Comparison of ENCODE assay signal across 4 worm cellular contexts in the genomic region with DNA sequence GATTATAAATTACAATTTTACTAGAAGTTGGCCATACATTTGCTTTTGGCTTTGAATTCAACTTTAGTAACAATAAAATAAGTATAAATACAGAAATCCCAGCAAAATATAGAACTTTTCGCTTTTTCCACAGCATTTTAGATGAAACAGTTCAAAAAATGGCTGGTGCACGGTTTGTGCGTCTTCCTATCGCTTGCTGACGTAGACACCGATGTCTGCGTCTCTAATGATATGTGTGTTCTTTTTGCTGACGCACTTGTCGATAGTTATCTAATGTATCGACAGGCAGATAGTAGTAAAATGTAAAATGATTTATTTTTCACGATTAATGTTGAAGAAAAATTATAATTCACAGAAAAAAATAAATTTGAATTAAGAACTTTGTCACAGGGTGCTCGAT.
TF ChIP-seq lines count a peak whose summit lies in the region.

A gene (minus strand): TSS at position 203 of the 400 bp plus-strand sequence.

TF ChIP-seq in whole organism, L2 larva, 48 proteins besides CTCF, POLR2A, EP300 and RAD21 (continues in another document):
- TF ChIP-seq nhr-129 (tag; optimal IDR thresholded peaks at IDR 0.05; lab: Kevin White, UChicago): peak; percentile 90
- no peak for TF ChIP-seq C34F6.9 (tag; optimal IDR thresholded peaks at IDR 0.05; lab: Kevin White, UChicago)
- TF ChIP-seq nhr-25 (tag; optimal IDR thresholded peaks at IDR 0.05; lab: Kevin White, UChicago): peak; percentile 95
- TF ChIP-seq mdl-1 (tag; optimal IDR thresholded peaks at IDR 0.05; lab: Kevin White, UChicago): peak in 1 of 2 experiments; percentile 66
- TF ChIP-seq blmp-1 (tag; optimal IDR thresholded peaks at IDR 0.05; lab: Kevin White, UChicago; ENCODE audit: insufficient read depth): peak; percentile 61
- TF ChIP-seq dmd-4 (tag; optimal IDR thresholded peaks at IDR 0.05; lab: Kevin White, UChicago): peak; percentile 50
- TF ChIP-seq nhr-10 (tag; optimal IDR thresholded peaks at IDR 0.05; lab: Kevin White, UChicago): peak; percentile 60
- TF ChIP-seq nhr-11 (tag; optimal IDR thresholded peaks at IDR 0.05; lab: Kevin White, UChicago): no peak
- TF ChIP-seq gmeb-1 (tag; optimal IDR thresholded peaks at IDR 0.05; lab: Kevin White, UChicago): peak; percentile 89
- TF ChIP-seq zag-1 (tag; optimal IDR thresholded peaks at IDR 0.05; lab: Kevin White, UChicago): peak; percentile 39
- TF ChIP-seq alr-1 (tag; optimal IDR thresholded peaks at IDR 0.05; lab: Kevin White, UChicago): no peak
- peak; percentile 97 for TF ChIP-seq sma-9 (GFP tag; optimal IDR thresholded peaks at IDR 0.05; lab: Kevin White, UChicago)
- TF ChIP-seq sma-9 (tag; optimal IDR thresholded peaks at IDR 0.05; lab: Kevin White, UChicago): no peak
- peak; percentile 46 for TF ChIP-seq lin-11 (tag; optimal IDR thresholded peaks at IDR 0.05; lab: Kevin White, UChicago)
- peak; percentile 53 for TF ChIP-seq nhr-237 (tag; optimal IDR thresholded peaks at IDR 0.05; lab: Kevin White, UChicago)
- peak; percentile 88 for TF ChIP-seq lin-13 (GFP tag; optimal IDR thresholded peaks at IDR 0.05; lab: Kevin White, UChicago)
- no peak for TF ChIP-seq ZK546.5 (tag; optimal IDR thresholded peaks at IDR 0.05; lab: Kevin White, UChicago)
- peak; percentile 94 for TF ChIP-seq crh-2 (tag; optimal IDR thresholded peaks at IDR 0.05; lab: Kevin White, UChicago)
- TF ChIP-seq sma-3 (GFP tag; optimal IDR thresholded peaks at IDR 0.05; lab: Kevin White, UChicago): peak; percentile 92
- no peak for TF ChIP-seq skn-1 (tag; optimal IDR thresholded peaks at IDR 0.05; lab: Kevin White, UChicago)
- TF ChIP-seq Y55F3AM.14 (GFP tag; optimal IDR thresholded peaks at IDR 0.05; lab: Kevin White, UChicago): no peak
- no peak for TF ChIP-seq ceh-16 (tag; optimal IDR thresholded peaks at IDR 0.05; lab: Kevin White, UChicago)

TF ChIP-seq in whole organism, L4 larva, 104 proteins besides CTCF, POLR2A, EP300 and RAD21 (continues in another document):
- no peak for TF ChIP-seq ceh-28 (tag; optimal IDR thresholded peaks at IDR 0.05; lab: Kevin White, UChicago)
- TF ChIP-seq egl-43 (GFP tag; IDR thresholded peaks at IDR 0.05; lab: Robert Waterston, UW): peak; percentile 66; the same call in 1 of the 2 replicates
- TF ChIP-seq sdz-12 (GFP tag; optimal IDR thresholded peaks at IDR 0.05; lab: Kevin White, UChicago): no peak
- peak; percentile 77; the same call in 1 of the 2 replicates for TF ChIP-seq ctbp-1 (GFP tag; IDR thresholded peaks at IDR 0.05; lab: Robert Waterston, UW)
- peak; percentile 90 for TF ChIP-seq mep-1 (tag; optimal IDR thresholded peaks at IDR 0.05; lab: Kevin White, UChicago)
- TF ChIP-seq ZK337.2 (GFP tag; IDR thresholded peaks at IDR 0.05; lab: Robert Waterston, UW): no peak
- peak; percentile 80; the same call in 1 of the 2 replicates for TF ChIP-seq tra-1 (GFP tag; IDR thresholded peaks at IDR 0.05; lab: Robert Waterston, UW)
- no peak for TF ChIP-seq pqm-1 (tag; optimal IDR thresholded peaks at IDR 0.05; lab: Kevin White, UChicago)
- TF ChIP-seq lir-3 (tag; optimal IDR thresholded peaks at IDR 0.05; lab: Kevin White, UChicago): no peak
- no peak for TF ChIP-seq nhr-10 (tag; optimal IDR thresholded peaks at IDR 0.05; lab: Kevin White, UChicago)
- TF ChIP-seq ceh-82 (tag; optimal IDR thresholded peaks at IDR 0.05; lab: Kevin White, UChicago): no peak
- no peak for TF ChIP-seq daf-12 (tag; optimal IDR thresholded peaks at IDR 0.05; lab: Kevin White, UChicago)
- TF ChIP-seq R02D3.7 (tag; optimal IDR thresholded peaks at IDR 0.05; lab: Kevin White, UChicago): no peak
- no peak for TF ChIP-seq unc-39 (tag; optimal IDR thresholded peaks at IDR 0.05; lab: Kevin White, UChicago)
- TF ChIP-seq spr-1 (tag; optimal IDR thresholded peaks at IDR 0.05; lab: Kevin White, UChicago): peak; percentile 79
- TF ChIP-seq snpc-4 (tag; optimal IDR thresholded peaks at IDR 0.05; lab: Kevin White, UChicago): no peak
- no peak for TF ChIP-seq F44E2.7 (GFP tag; IDR thresholded peaks at IDR 0.05; lab: Robert Waterston, UW)
- no peak for TF ChIP-seq zfp-2 (tag; optimal IDR thresholded peaks at IDR 0.05; lab: Kevin White, UChicago)
- TF ChIP-seq lin-29 (GFP tag; IDR thresholded peaks at IDR 0.05; lab: Robert Waterston, UW): 0 out of 2 replicates have a peak, but pooled peaks have one; percentile 67
- TF ChIP-seq ceh-44 (GFP tag; IDR thresholded peaks at IDR 0.05; lab: Robert Waterston, UW): no peak
- TF ChIP-seq D1046.2 (GFP tag; IDR thresholded peaks at IDR 0.05; lab: Robert Waterston, UW): no peak
- peak; percentile 96 for TF ChIP-seq dve-1 (tag; optimal IDR thresholded peaks at IDR 0.05; lab: Kevin White, UChicago; ENCODE audit: insufficient read depth)
- TF ChIP-seq nhr-6 (tag; optimal IDR thresholded peaks at IDR 0.05; lab: Kevin White, UChicago): peak; percentile 56

TF ChIP-seq in whole organism, late embryonic, 69 proteins besides CTCF, POLR2A, EP300 and RAD21 (continues in another document):
- no peak for TF ChIP-seq fkh-10 (GFP tag; optimal IDR thresholded peaks at IDR 0.05; lab: Kevin White, UChicago)
- peak; percentile 53 for TF ChIP-seq unc-55 (GFP tag; optimal IDR thresholded peaks at IDR 0.05; lab: Kevin White, UChicago)
- no peak for TF ChIP-seq ceh-45 (GFP tag; IDR thresholded peaks at IDR 0.05; lab: Robert Waterston, UW)
- peak; percentile 67 for TF ChIP-seq ceh-31 (tag; optimal IDR thresholded peaks at IDR 0.05; lab: Kevin White, UChicago)
- no peak for TF ChIP-seq lim-6 (tag; optimal IDR thresholded peaks at IDR 0.05; lab: Kevin White, UChicago)
- no peak for TF ChIP-seq fax-1 (tag; optimal IDR thresholded peaks at IDR 0.05; lab: Kevin White, UChicago)
- no peak for TF ChIP-seq ahr-1 (tag; optimal IDR thresholded peaks at IDR 0.05; lab: Kevin White, UChicago)
- TF ChIP-seq hlh-6 (tag; optimal IDR thresholded peaks at IDR 0.05; lab: Kevin White, UChicago): no peak
- no peak for TF ChIP-seq odd-2 (tag; optimal IDR thresholded peaks at IDR 0.05; lab: Kevin White, UChicago)
- no peak for TF ChIP-seq dve-1 (tag; optimal IDR thresholded peaks at IDR 0.05; lab: Kevin White, UChicago)
- no peak for TF ChIP-seq lin-11 (tag; optimal IDR thresholded peaks at IDR 0.05; lab: Kevin White, UChicago)
- peak; percentile 8 for TF ChIP-seq fkh-6 (tag; optimal IDR thresholded peaks at IDR 0.05; lab: Kevin White, UChicago)
- no peak for TF ChIP-seq nhr-11 (tag; optimal IDR thresholded peaks at IDR 0.05; lab: Kevin White, UChicago)
- peak; percentile 72 for TF ChIP-seq elt-2 (tag; optimal IDR thresholded peaks at IDR 0.05; lab: Kevin White, UChicago)
- no peak for TF ChIP-seq npax-4 (tag; optimal IDR thresholded peaks at IDR 0.05; lab: Kevin White, UChicago)
- TF ChIP-seq pat-9 (tag; optimal IDR thresholded peaks at IDR 0.05; lab: Kevin White, UChicago): no peak
- TF ChIP-seq C38D4.7 (GFP tag; optimal IDR thresholded peaks at IDR 0.05; lab: Kevin White, UChicago): no peak
- peak; percentile 3 for TF ChIP-seq T23F11.4 (GFP tag; optimal IDR thresholded peaks at IDR 0.05; lab: Kevin White, UChicago)
- no peak for TF ChIP-seq pag-3 (tag; optimal IDR thresholded peaks at IDR 0.05; lab: Kevin White, UChicago; ENCODE audit: borderline replicate concordance)
- TF ChIP-seq ceh-18 (tag; optimal IDR thresholded peaks at IDR 0.05; lab: Kevin White, UChicago): peak; percentile 2
- TF ChIP-seq sdc-2 (tag; optimal IDR thresholded peaks at IDR 0.05; lab: Kevin White, UChicago): peak; percentile 18
- peak; percentile 53 for TF ChIP-seq nfya-1 (tag; optimal IDR thresholded peaks at IDR 0.05; lab: Kevin White, UChicago)
- no peak for TF ChIP-seq pha-2 (tag; optimal IDR thresholded peaks at IDR 0.05; lab: Kevin White, UChicago)
- TF ChIP-seq ceh-48 (tag; optimal IDR thresholded peaks at IDR 0.05; lab: Kevin White, UChicago): peak; percentile 15
- peak; percentile 52 for TF ChIP-seq unc-42 (tag; optimal IDR thresholded peaks at IDR 0.05; lab: Kevin White, UChicago)

TF ChIP-seq in whole organism, mixed stage, embryonic, 35 proteins besides CTCF, POLR2A, EP300 and RAD21 (continues in another document):
- no peak for TF ChIP-seq elt-1 (tag; optimal IDR thresholded peaks at IDR 0.05; lab: Kevin White, UChicago; ENCODE audit: borderline replicate concordance, insufficient read depth)
- TF ChIP-seq lsy-2 (tag; optimal IDR thresholded peaks at IDR 0.05; lab: Kevin White, UChicago): peak; percentile 20
- no peak for TF ChIP-seq sem-2 (GFP tag; optimal IDR thresholded peaks at IDR 0.05; lab: Kevin White, UChicago)
- no peak for TF ChIP-seq flh-1 (GFP tag; optimal IDR thresholded peaks at IDR 0.05; lab: Kevin White, UChicago)
- peak; percentile 10 for TF ChIP-seq mls-2 (tag; optimal IDR thresholded peaks at IDR 0.05; lab: Kevin White, UChicago)
- TF ChIP-seq M03D4.4 (tag; optimal IDR thresholded peaks at IDR 0.05; lab: Kevin White, UChicago): peak; percentile 40
- peak; percentile 2 for TF ChIP-seq elt-3 (tag; optimal IDR thresholded peaks at IDR 0.05; lab: Kevin White, UChicago)
- TF ChIP-seq ceh-83 (GFP tag; optimal IDR thresholded peaks at IDR 0.05; lab: Kevin White, UChicago): no peak
- TF ChIP-seq bed-3 (GFP tag; optimal IDR thresholded peaks at IDR 0.05; lab: Kevin White, UChicago): peak; percentile 2
- TF ChIP-seq unc-62 (GFP tag; optimal IDR thresholded peaks at IDR 0.05; lab: Kevin White, UChicago): peak; percentile 48
- peak; percentile 27 for TF ChIP-seq drap-1 (GFP tag; optimal IDR thresholded peaks at IDR 0.05; lab: Kevin White, UChicago)
- TF ChIP-seq nhr-76 (tag; optimal IDR thresholded peaks at IDR 0.05; lab: Kevin White, UChicago): no peak
- no peak for TF ChIP-seq ztf-11 (tag; optimal IDR thresholded peaks at IDR 0.05; lab: Kevin White, UChicago)
- no peak for TF ChIP-seq nhr-28 (tag; optimal IDR thresholded peaks at IDR 0.05; lab: Kevin White, UChicago)
- TF ChIP-seq hlh-1 (tag; optimal IDR thresholded peaks at IDR 0.05; lab: Kevin White, UChicago): peak; percentile 48
- no peak for TF ChIP-seq mab-5 (tag; optimal IDR thresholded peaks at IDR 0.05; lab: Kevin White, UChicago)
- no peak for TF ChIP-seq zip-8 (tag; optimal IDR thresholded peaks at IDR 0.05; lab: Kevin White, UChicago)
- peak; percentile 50 for TF ChIP-seq sptf-1 (tag; optimal IDR thresholded peaks at IDR 0.05; lab: Kevin White, UChicago)
- no peak for TF ChIP-seq snpc-4 (tag; optimal IDR thresholded peaks at IDR 0.05; lab: Kevin White, UChicago)
- TF ChIP-seq cnd-1 (tag; optimal IDR thresholded peaks at IDR 0.05; lab: Kevin White, UChicago): peak; percentile 25
- TF ChIP-seq nhr-12 (tag; optimal IDR thresholded peaks at IDR 0.05; lab: Kevin White, UChicago): no peak
- TF ChIP-seq tbx-8 (GFP tag; optimal IDR thresholded peaks at IDR 0.05; lab: Kevin White, UChicago): no peak
- peak; percentile 2 for TF ChIP-seq unc-120 (tag; optimal IDR thresholded peaks at IDR 0.05; lab: Kevin White, UChicago; ENCODE audit: poor library complexity, severe bottlenecking)
- no peak for TF ChIP-seq ceh-43 (GFP tag; optimal IDR thresholded peaks at IDR 0.05; lab: Kevin White, UChicago)
- peak; percentile 43 for TF ChIP-seq nhr-237 (tag; optimal IDR thresholded peaks at IDR 0.05; lab: Kevin White, UChicago)
- TF ChIP-seq lin-13 (tag; optimal IDR thresholded peaks at IDR 0.05; lab: Kevin White, UChicago): peak; percentile 64
- no peak for TF ChIP-seq lin-32 (GFP tag; optimal IDR thresholded peaks at IDR 0.05; lab: Kevin White, UChicago)
